Worm (Caenorhabditis elegans) whole organism, L3 larva: ENCODE results near the gene cgt-1.

Source experiments
- ceh-16 ChIP-seq: sonication (generic microtip); optimal IDR thresholded peaks from 2 replicates; lab custom pipeline; 2017; ENCODE audit warnings: missing biosample characterization, missing genetic modification characterization
- nhr-237 ChIP-seq: fragments of 150-350 bp; optimal IDR thresholded peaks from 2 replicates; lab custom pipeline; 2014; ENCODE audit warnings: missing biosample characterization, missing genetic modification characterization
- nhr-76 ChIP-seq: fragments of 150-350 bp; sonication (generic microtip); optimal IDR thresholded peaks from 5 replicates; lab custom pipeline; 2014; ENCODE audit warnings: missing biosample characterization, missing genetic modification characterization

DNA sequence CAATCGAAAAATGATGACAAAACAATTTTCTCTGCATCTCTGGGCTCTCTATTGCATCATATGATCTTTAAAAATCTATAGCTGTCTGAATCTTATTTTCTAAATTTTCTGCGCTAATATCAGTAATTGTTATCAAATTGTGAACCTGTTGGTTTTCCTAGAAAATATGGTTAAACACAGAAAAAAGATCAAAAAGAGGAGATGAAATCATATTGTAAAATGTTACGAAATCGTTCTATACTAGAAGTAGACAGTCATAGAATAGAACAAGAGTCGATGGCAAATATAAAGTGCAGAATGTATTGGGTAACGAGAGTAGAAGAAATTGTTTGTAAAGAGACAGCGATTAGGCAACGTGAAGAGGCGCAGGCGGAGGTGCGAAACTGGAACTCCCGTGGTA lies 7.9 kb downstream of the cgt-1 start:
- no peak for TF ChIP-seq ceh-16 (tag; lab: Kevin White, UChicago)
- no peak for TF ChIP-seq nhr-237 (tag; lab: Kevin White, UChicago)
- no peak for TF ChIP-seq nhr-76 (tag; lab: Kevin White, UChicago)
